Fruit fly (Drosophila melanogaster): Measurements from ENCODE around the gene CG2574.

CG2574 gene

DNA sequence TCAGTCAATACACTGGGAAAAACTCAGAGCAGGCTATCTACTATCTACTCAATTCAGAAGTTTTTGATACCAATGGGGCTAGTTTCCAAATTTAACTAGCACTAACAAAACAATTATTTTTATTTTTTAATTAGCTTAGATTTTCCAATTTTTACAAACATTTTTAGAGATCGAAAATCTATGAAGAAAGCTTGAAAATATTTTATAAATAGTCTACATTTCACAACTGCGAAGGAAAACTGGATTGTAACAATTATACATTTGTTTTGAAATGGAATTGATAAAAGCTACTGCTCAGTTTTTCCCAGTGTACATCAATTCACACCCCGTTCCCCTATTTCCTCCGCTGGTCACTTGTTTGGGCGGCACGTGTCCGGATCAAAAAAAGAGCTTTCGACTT lies 39.2 kb downstream of the CG2574 start (continued):
- TF ChIP-seq CG31627 (GFP tag; optimal IDR thresholded peaks at IDR 0.05) (no peak), CG11902 (GFP tag; optimal IDR thresholded peaks at IDR 0.05) (no peak), svp (GFP tag) (peak; percentile 23), CG11294 (GFP tag; IDR thresholded peaks at IDR 0.05) (no peak), CG6792 (GFP tag; optimal IDR thresholded peaks at IDR 0.05) (no peak), eg (GFP tag; IDR thresholded peaks at IDR 0.05) (no peak; the same call in 2 of the 3 replicates), CG10631 (GFP tag; optimal IDR thresholded peaks at IDR 0.05) (no peak), Ets21C (GFP tag; optimal IDR thresholded peaks at IDR 0.05) (no peak), fd59A (GFP tag; optimal IDR thresholded peaks at IDR 0.05) (no peak), Gug (GFP tag; IDR thresholded peaks at IDR 0.05) (no peak), CG6276 (GFP tag; optimal IDR thresholded peaks at IDR 0.05) (peak; percentile 11), CG3032 (tag; optimal IDR thresholded peaks at IDR 0.05) (no peak), CG6854 (GFP tag; optimal IDR thresholded peaks at IDR 0.05) (no peak), Hr38 (GFP tag; optimal IDR thresholded peaks at IDR 0.05) (no peak), CG7368 (GFP tag; optimal IDR thresholded peaks at IDR 0.05) (no peak), lz (GFP tag; optimal IDR thresholded peaks at IDR 0.05) (no peak), dsx (GFP tag; optimal IDR thresholded peaks at IDR 0.05; ENCODE audit: poor library complexity, severe bottlenecking) (no peak), fd85E (GFP tag; optimal IDR thresholded peaks at IDR 0.05) (no peak), vri (GFP tag; optimal IDR thresholded peaks at IDR 0.05) (no peak), esn (GFP tag; optimal IDR thresholded peaks at IDR 0.05) (no peak), CG6163 (GFP tag; IDR thresholded peaks at IDR 0.05) (no peak), dac (GFP tag; optimal IDR thresholded peaks at IDR 0.05) (no peak), cyc (GFP tag; optimal IDR thresholded peaks at IDR 0.05) (no peak), CG32006 (GFP tag; optimal IDR thresholded peaks at IDR 0.05) (peak; percentile 60), Sox14 (GFP tag; optimal IDR thresholded peaks at IDR 0.05) (no peak), Ets96B (tag; optimal IDR thresholded peaks at IDR 0.05) (no peak), CG1621 (tag; optimal IDR thresholded peaks at IDR 0.05) (no peak), topi (GFP tag; optimal IDR thresholded peaks at IDR 0.05) (no peak), CG8119 (GFP tag; IDR thresholded peaks at IDR 0.05) (peak; percentile 50; the same call in 2 of the 3 replicates), ss (GFP tag; optimal IDR thresholded peaks at IDR 0.05) (no peak), net (GFP tag; optimal IDR thresholded peaks at IDR 0.05) (no peak), acj6 (GFP tag; optimal IDR thresholded peaks at IDR 0.05) (peak; percentile 1), OdsH (GFP tag; optimal IDR thresholded peaks at IDR 0.05) (peak; percentile 22), fkh (GFP tag; optimal IDR thresholded peaks at IDR 0.05) (no peak), Lpt (GFP tag; optimal IDR thresholded peaks at IDR 0.05) (no peak), CG9139 (GFP tag; optimal IDR thresholded peaks at IDR 0.05) (no peak)

DNA sequence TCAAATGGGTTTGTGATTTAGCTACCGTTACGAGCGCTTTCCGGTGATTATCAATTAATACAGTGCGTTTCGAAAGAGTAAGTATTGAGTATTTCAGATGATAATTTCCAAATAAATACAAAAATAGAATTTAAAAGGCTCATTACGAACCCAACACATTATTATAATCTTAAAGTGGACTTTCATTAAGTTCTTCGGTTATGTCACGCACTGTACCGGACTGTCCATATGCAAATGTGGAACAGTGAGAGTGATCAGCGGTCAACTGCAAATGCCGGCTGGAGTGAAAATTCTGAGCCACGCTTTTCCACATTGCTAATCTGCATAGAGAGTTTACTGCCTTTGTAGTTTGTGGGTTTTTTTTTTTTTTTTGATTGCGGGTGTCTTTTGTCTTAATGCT lies 45.0 kb downstream of the CG2574 start:
- TF ChIP-seq CG3919 (GFP tag; optimal IDR thresholded peaks at IDR 0.05), result no peak
- TF ChIP-seq cyc (GFP tag; optimal IDR thresholded peaks at IDR 0.05), result no peak
- no peak for TF ChIP-seq CG11762 (GFP tag; optimal IDR thresholded peaks at IDR 0.05; ENCODE audit: insufficient read depth)

DNA sequence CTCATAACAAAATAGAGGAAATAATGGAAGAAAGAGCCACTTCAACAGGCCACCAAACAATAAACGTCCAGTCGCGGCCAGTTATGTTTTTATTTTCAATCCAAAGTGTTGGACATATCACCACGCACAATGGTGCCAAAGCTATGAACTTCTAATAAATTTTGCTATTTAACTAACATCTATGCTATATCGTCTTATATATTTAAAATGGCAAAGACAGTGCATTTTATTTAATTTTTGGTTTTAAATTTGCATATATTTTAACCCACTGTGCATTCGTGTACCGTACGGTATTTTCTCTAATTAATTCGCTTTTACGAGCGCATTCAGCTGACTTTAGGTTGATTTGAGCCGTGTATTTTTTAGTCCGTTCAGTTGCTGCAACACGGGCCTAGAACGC lies 45.7 kb downstream of the CG2574 start, which contains the start of gene CG15927:
Gene CG15927, plus strand, starts transcription at position 372 of the 400 bp plus-strand sequence.
- TF ChIP-seq CG32006 (GFP tag; optimal IDR thresholded peaks at IDR 0.05) (peak; percentile 46), Hr38 (GFP tag; optimal IDR thresholded peaks at IDR 0.05) (no peak), CG15336 (GFP tag; IDR thresholded peaks at IDR 0.05) (peak; percentile 47; the same call in 1 of the 2 replicates), Met (GFP tag; optimal IDR thresholded peaks at IDR 0.05) (peak; percentile 13), lz (GFP tag; optimal IDR thresholded peaks at IDR 0.05) (peak; percentile 6), acj6 (GFP tag; optimal IDR thresholded peaks at IDR 0.05) (peak; percentile 19), Hr39 (GFP tag; optimal IDR thresholded peaks at IDR 0.05) (peak; percentile 13), Sox102F (GFP tag; optimal IDR thresholded peaks at IDR 0.05) (no peak), CG10631 (GFP tag; optimal IDR thresholded peaks at IDR 0.05) (peak; percentile 14), CG11902 (GFP tag; optimal IDR thresholded peaks at IDR 0.05) (no peak), spab (GFP tag; optimal IDR thresholded peaks at IDR 0.05) (no peak), Hr4 (GFP tag; optimal IDR thresholded peaks at IDR 0.05) (peak; percentile 64), OdsH (GFP tag; optimal IDR thresholded peaks at IDR 0.05) (peak; percentile 16), Smox (GFP tag; optimal IDR thresholded peaks at IDR 0.05) (peak; percentile 13), Eip78C (GFP tag) (peak; percentile 59), CG8119 (GFP tag; IDR thresholded peaks at IDR 0.05) (peak; percentile 59; the same call in 2 of the 3 replicates), pdm3 (GFP tag; optimal IDR thresholded peaks at IDR 0.05) (peak; percentile 13), eg (GFP tag; IDR thresholded peaks at IDR 0.05) (peak; percentile 46; the same call in 2 of the 3 replicates)
